Fruit fly (Drosophila melanogaster): ENCODE data around the gene His3.3B.

The His3.3B gene

DNA sequence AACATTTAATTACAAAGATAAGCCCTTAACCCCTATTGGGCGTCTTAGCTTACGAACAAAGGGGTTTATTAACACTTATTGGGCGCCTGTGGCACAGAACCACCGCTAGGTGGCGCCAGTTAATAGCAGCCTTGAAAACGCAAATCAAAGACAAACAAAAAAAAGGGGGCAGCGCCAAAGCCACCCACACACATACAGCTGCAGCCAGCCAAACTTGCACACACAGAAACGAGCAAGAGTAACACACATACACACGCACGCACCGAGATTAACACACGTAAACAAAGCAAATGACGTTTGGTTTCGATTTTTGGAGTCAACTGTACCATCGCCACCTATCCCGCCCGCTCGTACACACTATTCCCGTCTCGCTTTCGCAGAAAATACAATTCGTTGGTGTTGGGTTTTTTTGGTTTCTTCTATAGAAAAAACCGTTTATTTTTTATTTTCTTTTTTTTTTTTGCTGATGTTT lies 4.3 kb downstream of the His3.3B start (continued):
- TF ChIP-seq CG7368 (GFP tag; optimal IDR thresholded peaks at IDR 0.05) (no peak), Lpt (GFP tag; optimal IDR thresholded peaks at IDR 0.05) (peak; percentile 85), vri (GFP tag; optimal IDR thresholded peaks at IDR 0.05) (peak; percentile 83), fd59A (GFP tag; optimal IDR thresholded peaks at IDR 0.05) (no peak), pdm3 (GFP tag; optimal IDR thresholded peaks at IDR 0.05) (no peak), Sox15 (GFP tag; optimal IDR thresholded peaks at IDR 0.05) (no peak), achi (GFP tag; optimal IDR thresholded peaks at IDR 0.05) (peak; percentile 28), Blimp-1 (GFP tag; optimal IDR thresholded peaks at IDR 0.05) (no peak), Met (GFP tag; optimal IDR thresholded peaks at IDR 0.05) (no peak), lz (GFP tag; optimal IDR thresholded peaks at IDR 0.05) (peak; percentile 30), Hr39 (GFP tag; optimal IDR thresholded peaks at IDR 0.05) (no peak), CG6854 (GFP tag; optimal IDR thresholded peaks at IDR 0.05) (peak; percentile 22), CG15336 (GFP tag; IDR thresholded peaks at IDR 0.05) (peak; percentile 65), CG9139 (GFP tag; optimal IDR thresholded peaks at IDR 0.05) (no peak), Eip93F (GFP tag; optimal IDR thresholded peaks at IDR 0.05) (no peak)

DNA sequence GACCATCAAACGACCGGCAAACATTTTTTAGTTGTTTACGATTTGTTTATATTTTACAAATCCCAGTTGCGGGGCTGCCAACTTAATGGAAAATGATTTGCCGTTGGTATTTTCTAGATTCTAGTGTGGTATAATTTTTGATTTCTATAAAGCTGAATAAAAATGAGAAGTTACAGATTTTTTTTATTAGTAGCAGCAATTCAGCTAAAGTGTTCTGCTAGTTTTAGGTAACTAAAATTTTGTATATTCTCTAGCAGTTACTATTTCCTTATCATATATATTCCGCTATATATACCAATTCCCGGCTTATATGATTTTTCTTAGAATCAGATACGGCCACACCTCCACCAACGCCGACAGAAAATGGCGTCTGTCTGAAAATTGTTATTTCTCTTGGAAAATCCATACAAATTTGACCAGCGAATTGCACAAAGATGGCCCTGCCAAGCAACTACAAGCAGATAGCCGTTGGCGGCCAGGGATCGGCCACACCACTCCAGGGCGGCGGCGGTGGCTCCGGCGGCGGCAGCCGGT lies 7.4 kb downstream of the His3.3B start, which contains the start of the genes fh and Bap111:
Gene fh, minus strand, starts transcription at position 83 of the 534 bp plus-strand sequence.
Gene Bap111, plus strand, starts transcription at position 321 of the 534 bp plus-strand sequence.
- TF ChIP-seq cyc (GFP tag; optimal IDR thresholded peaks at IDR 0.05), result no peak
- peak; percentile 4 for TF ChIP-seq topi (GFP tag; optimal IDR thresholded peaks at IDR 0.05)
- no peak for TF ChIP-seq Blimp-1 (GFP tag; optimal IDR thresholded peaks at IDR 0.05)
- TF ChIP-seq CG4318 (GFP tag; optimal IDR thresholded peaks at IDR 0.05), result no peak
- TF ChIP-seq Sox102F (GFP tag; optimal IDR thresholded peaks at IDR 0.05), result no peak
- peak; percentile 14 for TF ChIP-seq esn (GFP tag; optimal IDR thresholded peaks at IDR 0.05)
- no peak for TF ChIP-seq CG8319 (GFP tag; optimal IDR thresholded peaks at IDR 0.05)
- no peak for TF ChIP-seq dac (GFP tag; optimal IDR thresholded peaks at IDR 0.05)
- no peak for TF ChIP-seq Lpt (GFP tag; optimal IDR thresholded peaks at IDR 0.05)
- no peak for TF ChIP-seq acj6 (GFP tag; optimal IDR thresholded peaks at IDR 0.05)
- TF ChIP-seq Hr38 (GFP tag; optimal IDR thresholded peaks at IDR 0.05), result no peak
- TF ChIP-seq Met (GFP tag; optimal IDR thresholded peaks at IDR 0.05), result no peak
- no peak for TF ChIP-seq Eip93F (GFP tag; optimal IDR thresholded peaks at IDR 0.05)
- TF ChIP-seq Ets21C (GFP tag; optimal IDR thresholded peaks at IDR 0.05), result no peak
- TF ChIP-seq Eip78C (GFP tag), result peak; percentile 64
- TF ChIP-seq svp (GFP tag), result no peak
- TF ChIP-seq CG34406 (GFP tag; optimal IDR thresholded peaks at IDR 0.05), result no peak
- no peak for TF ChIP-seq CG6808 (GFP tag; optimal IDR thresholded peaks at IDR 0.05)
- no peak for TF ChIP-seq Sox14 (GFP tag; optimal IDR thresholded peaks at IDR 0.05)
- peak; percentile 6 for TF ChIP-seq lz (GFP tag; optimal IDR thresholded peaks at IDR 0.05)
- TF ChIP-seq CG31627 (GFP tag; optimal IDR thresholded peaks at IDR 0.05), result no peak
- TF ChIP-seq vri (GFP tag; optimal IDR thresholded peaks at IDR 0.05), result no peak
- no peak for TF ChIP-seq CG11294 (GFP tag; IDR thresholded peaks at IDR 0.05)

DNA sequence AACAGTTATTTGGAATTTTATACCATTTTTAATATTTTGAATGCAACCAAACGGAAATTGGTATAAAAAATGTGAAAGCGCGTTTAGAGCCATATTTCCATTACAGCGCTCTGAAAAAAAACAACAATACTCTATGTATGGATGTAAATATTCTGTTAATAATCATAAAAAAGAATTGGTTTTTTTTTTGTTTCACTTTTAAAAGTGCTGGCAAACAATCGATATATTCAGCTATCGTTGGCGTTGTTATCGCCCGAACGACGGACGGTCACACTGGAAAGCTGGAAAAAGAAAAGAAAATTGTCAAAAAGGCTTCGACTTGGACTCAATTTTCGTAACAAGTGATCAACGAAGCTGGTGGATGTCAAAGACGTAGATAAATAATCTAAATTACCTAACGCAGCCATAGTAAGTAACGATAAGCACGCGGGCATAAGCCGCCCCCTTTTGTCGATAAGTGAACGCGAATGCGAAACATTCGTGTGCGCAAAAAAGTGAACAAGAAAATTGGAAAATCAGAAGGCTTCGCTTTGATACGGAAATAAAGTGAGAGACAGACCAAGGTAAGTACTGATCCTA lies 14.2 kb downstream of the His3.3B start, which contains the start of gene CG7065:
Gene CG7065, plus strand, starts transcription at position 270 of the 579 bp plus-strand sequence.
- TF ChIP-seq Hr38 (GFP tag; optimal IDR thresholded peaks at IDR 0.05) (no peak), CG3919 (GFP tag; optimal IDR thresholded peaks at IDR 0.05) (no peak), Sox14 (GFP tag; optimal IDR thresholded peaks at IDR 0.05) (peak; percentile 8), Eip78C (GFP tag) (peak; percentile 27), topi (GFP tag; optimal IDR thresholded peaks at IDR 0.05) (peak; percentile 2)

DNA sequence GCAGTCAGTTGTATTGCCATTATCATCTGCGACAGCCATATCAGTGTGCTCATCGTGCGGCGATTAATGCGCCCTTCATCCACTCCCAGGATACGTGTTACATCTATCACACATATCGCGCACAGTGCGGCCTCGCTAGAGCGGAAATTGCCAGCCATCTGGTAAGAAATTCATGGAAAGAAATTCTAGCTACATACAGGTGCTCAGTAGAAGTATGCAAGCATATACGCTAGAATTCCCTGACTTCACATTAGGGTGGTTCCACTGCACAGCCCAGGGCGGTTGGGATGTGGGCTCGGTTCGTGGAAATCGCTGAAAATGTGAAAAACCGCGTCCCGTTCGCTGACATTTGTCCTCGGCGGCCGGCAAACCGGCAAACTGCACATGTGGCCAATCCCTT lies 15.2 kb downstream of the His3.3B start:
- peak; percentile 79 for TF ChIP-seq CG1621 (tag; optimal IDR thresholded peaks at IDR 0.05)
- TF ChIP-seq CG3032 (tag; optimal IDR thresholded peaks at IDR 0.05), result peak; percentile 77
- peak; percentile 80 for TF ChIP-seq CG7368 (GFP tag; optimal IDR thresholded peaks at IDR 0.05)
- no peak for TF ChIP-seq CG4318 (GFP tag; optimal IDR thresholded peaks at IDR 0.05)
- TF ChIP-seq CG6163 (GFP tag; IDR thresholded peaks at IDR 0.05), result peak; percentile 90
- no peak for TF ChIP-seq Hr38 (GFP tag; optimal IDR thresholded peaks at IDR 0.05)
- peak; percentile 73 for TF ChIP-seq cyc (GFP tag; optimal IDR thresholded peaks at IDR 0.05)
- peak; percentile 65 for TF ChIP-seq topi (GFP tag; optimal IDR thresholded peaks at IDR 0.05)
- TF ChIP-seq OdsH (GFP tag; optimal IDR thresholded peaks at IDR 0.05), result peak; percentile 68
- TF ChIP-seq Met (GFP tag; optimal IDR thresholded peaks at IDR 0.05), result no peak
- peak; percentile 66 for TF ChIP-seq esn (GFP tag; optimal IDR thresholded peaks at IDR 0.05)
- peak; percentile 91 for TF ChIP-seq eg (GFP tag; IDR thresholded peaks at IDR 0.05)
- TF ChIP-seq Blimp-1 (GFP tag; optimal IDR thresholded peaks at IDR 0.05), result peak; percentile 34
- TF ChIP-seq fkh (GFP tag; optimal IDR thresholded peaks at IDR 0.05), result no peak
- TF ChIP-seq CG6808 (GFP tag; optimal IDR thresholded peaks at IDR 0.05), result peak; percentile 85
- TF ChIP-seq Ets21C (GFP tag; optimal IDR thresholded peaks at IDR 0.05), result peak; percentile 56
- TF ChIP-seq Eip75B (GFP tag; optimal IDR thresholded peaks at IDR 0.05), result peak; percentile 75
- TF ChIP-seq Lpt (GFP tag; optimal IDR thresholded peaks at IDR 0.05), result peak; percentile 56
- TF ChIP-seq Sox15 (GFP tag; optimal IDR thresholded peaks at IDR 0.05), result peak; percentile 38
- TF ChIP-seq Ets96B (tag; optimal IDR thresholded peaks at IDR 0.05), result peak; percentile 70
- TF ChIP-seq CG31627 (GFP tag; optimal IDR thresholded peaks at IDR 0.05), result peak; percentile 64
- TF ChIP-seq Hr4 (GFP tag; optimal IDR thresholded peaks at IDR 0.05), result peak; percentile 68
- TF ChIP-seq spab (GFP tag; optimal IDR thresholded peaks at IDR 0.05), result no peak
